Worm (Caenorhabditis elegans) whole organism, young adult: Measurements from ENCODE around the gene str-238.
A peak's percentile ranks its signal among the peaks of the same experiment; 100 is the strongest.

Source experiments
- F49E8.2 ChIP-seq: sonication (generic microtip); optimal IDR thresholded peaks from 3 replicates; lab custom pipeline; 2017; ENCODE audit warnings: missing genetic modification characterization, mild to moderate bottlenecking, missing compliant biosample characterization, antibody characterized with exemption, moderate library complexity; ENCODE audit not compliant: insufficient read depth
- F52B5.7 ChIP-seq: sonication (generic microtip); optimal IDR thresholded peaks from 2 replicates; lab custom pipeline; 2016; ENCODE audit warnings: mild to moderate bottlenecking, missing genetic modification characterization, missing compliant biosample characterization
- aptf-3 ChIP-seq: fragments of 200-800 bp; sonication (Bioruptor generic); IDR thresholded peaks from 2 replicates; pipeline ENCODE4 v1.3.6; 2022; ENCODE audit warnings: missing genetic modification characterization, missing compliant biosample characterization
- ceh-40 ChIP-seq: fragments of 200-800 bp; sonication (Bioruptor generic); IDR thresholded peaks from 2 replicates; pipeline ENCODE4 v1.3.6; 2022; ENCODE audit warnings: missing genetic modification characterization, missing compliant biosample characterization
- lsl-1 ChIP-seq: fragments of 200-800 bp; sonication (Bioruptor generic); optimal IDR thresholded peaks from 2 replicates; lab custom pipeline; 2018; ENCODE audit warnings: mild to moderate bottlenecking, missing genetic modification characterization, moderate library complexity, missing compliant biosample characterization
- nfyb-1 ChIP-seq: fragments of 200-800 bp; sonication (Bioruptor generic); IDR thresholded peaks from 2 replicates; pipeline ENCODE4 v1.3.6; 2022; ENCODE audit warnings: missing genetic modification reagents, missing genetic modification characterization, missing compliant biosample characterization
- nhr-120 ChIP-seq: fragments of 200-800 bp; sonication (Bioruptor generic); IDR thresholded peaks from 2 replicates; pipeline ENCODE4 v1.3.6; 2022; ENCODE audit warnings: missing genetic modification characterization, missing compliant biosample characterization
- pha-4 ChIP-seq: fragments of 150-350 bp; sonication (generic microtip); optimal IDR thresholded peaks from 2 replicates; lab custom pipeline; 2014; ENCODE audit warnings: missing biosample characterization, missing genetic modification reagents, missing genetic modification characterization
- tbp1 ChIP-seq: fragments of 200-800 bp; sonication (Bioruptor generic); optimal IDR thresholded peaks from 2 replicates; lab custom pipeline; 2018; ENCODE audit warnings: mild to moderate bottlenecking, missing genetic modification characterization, missing compliant biosample characterization
- unc-130 ChIP-seq: sonication (generic microtip); optimal IDR thresholded peaks from 2 replicates; lab custom pipeline; 2016; ENCODE audit warnings: missing genetic modification reagents, missing genetic modification characterization, missing compliant biosample characterization

DNA sequence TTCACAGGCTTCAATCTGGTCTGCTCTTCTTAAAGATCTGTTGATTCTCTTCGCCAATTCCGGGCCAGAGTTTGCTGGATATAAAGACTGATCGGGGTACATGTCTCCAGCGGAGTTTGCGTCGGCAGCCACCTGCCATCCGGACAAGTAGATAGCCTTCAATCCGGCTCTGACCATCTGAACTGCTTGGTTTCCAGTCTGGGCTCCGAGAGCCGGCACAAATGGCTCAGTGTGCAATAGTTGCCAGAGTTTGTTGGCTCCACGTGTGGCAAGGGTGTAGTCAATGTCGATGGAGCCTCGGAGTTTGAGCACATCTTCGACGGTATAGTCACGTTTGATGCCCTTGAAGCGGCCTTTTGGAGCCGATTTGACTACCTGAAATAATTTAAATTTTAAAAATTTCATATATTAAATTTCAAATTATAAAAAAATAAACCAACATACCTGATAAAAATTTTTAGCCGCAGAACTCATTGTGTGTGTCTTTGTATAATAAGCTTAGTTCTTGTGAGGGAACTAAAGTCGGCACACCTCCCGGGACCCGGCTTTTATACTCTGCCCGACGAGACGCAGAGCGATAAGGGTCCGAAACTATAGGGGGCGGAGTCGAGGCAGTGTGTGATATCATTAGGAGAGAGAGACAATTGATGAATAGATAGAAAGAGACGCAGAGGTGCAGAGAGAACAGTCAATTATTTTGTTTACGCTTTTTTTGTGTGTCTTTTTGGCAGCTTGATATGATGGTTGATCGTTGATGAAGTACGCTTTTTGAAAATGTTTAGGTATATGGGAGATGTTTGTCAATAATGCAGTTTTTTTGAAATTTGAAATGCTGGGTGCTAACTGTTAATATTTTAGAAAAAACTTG, 37.1 kb upstream of the str-238 start, which contains the start of the genes icl-1 and srh-2:
- TF ChIP-seq ceh-40 (GFP tag; lab: Robert Waterston, UW) = no peak
- TF ChIP-seq tbp1 (GFP tag; lab: Kevin White, UChicago) = peak; percentile 10
- TF ChIP-seq aptf-3 (GFP tag; lab: Robert Waterston, UW) = no peak
- peak; percentile 60 for TF ChIP-seq pha-4 (tag; lab: Kevin White, UChicago)
- peak; percentile 83 for TF ChIP-seq F52B5.7
- TF ChIP-seq nhr-120 (GFP tag; lab: Robert Waterston, UW) = no peak
- TF ChIP-seq lsl-1 (GFP tag; lab: Kevin White, UChicago) = no peak
- TF ChIP-seq nfyb-1 (GFP tag; lab: Robert Waterston, UW) = peak; percentile 68
- TF ChIP-seq F49E8.2 (tag; lab: Kevin White, UChicago) = no peak
- no peak for TF ChIP-seq unc-130 (GFP tag; lab: Kevin White, UChicago)
